Fruit fly (Drosophila melanogaster) whole organism, adult: Measurements from ENCODE around the gene Unc50.

ENCODE experiments used
- CG14711 ChIP-seq: fragments of 200-800 bp; sonication (Bioruptor generic); optimal IDR thresholded peaks from 2 replicates; lab custom pipeline; 2018; ENCODE audit warnings: missing biosample characterization, mild to moderate bottlenecking, missing genetic modification characterization, moderate library complexity
- CG5204 ChIP-seq: fragments of 200-800 bp; sonication (Bioruptor generic); optimal IDR thresholded peaks from 2 replicates; lab custom pipeline; 2016; ENCODE audit warnings: missing biosample characterization, missing genetic modification characterization
- CG7101 ChIP-seq: fragments of 200-800 bp; sonication (Bioruptor generic); optimal IDR thresholded peaks from 2 replicates; lab custom pipeline; 2018; ENCODE audit warnings: missing biosample characterization, mild to moderate bottlenecking, missing genetic modification characterization, moderate library complexity
- Hr96 ChIP-seq: fragments of 200-800 bp; sonication (Bioruptor generic); optimal IDR thresholded peaks from 2 replicates; lab custom pipeline; 2016; ENCODE audit warnings: missing biosample characterization, missing genetic modification characterization
- ovo ChIP-seq: fragments of 200-800 bp; sonication (Bioruptor generic); optimal IDR thresholded peaks from 2 replicates; lab custom pipeline; 2016; ENCODE audit warnings: missing biosample characterization, missing genetic modification characterization

DNA sequence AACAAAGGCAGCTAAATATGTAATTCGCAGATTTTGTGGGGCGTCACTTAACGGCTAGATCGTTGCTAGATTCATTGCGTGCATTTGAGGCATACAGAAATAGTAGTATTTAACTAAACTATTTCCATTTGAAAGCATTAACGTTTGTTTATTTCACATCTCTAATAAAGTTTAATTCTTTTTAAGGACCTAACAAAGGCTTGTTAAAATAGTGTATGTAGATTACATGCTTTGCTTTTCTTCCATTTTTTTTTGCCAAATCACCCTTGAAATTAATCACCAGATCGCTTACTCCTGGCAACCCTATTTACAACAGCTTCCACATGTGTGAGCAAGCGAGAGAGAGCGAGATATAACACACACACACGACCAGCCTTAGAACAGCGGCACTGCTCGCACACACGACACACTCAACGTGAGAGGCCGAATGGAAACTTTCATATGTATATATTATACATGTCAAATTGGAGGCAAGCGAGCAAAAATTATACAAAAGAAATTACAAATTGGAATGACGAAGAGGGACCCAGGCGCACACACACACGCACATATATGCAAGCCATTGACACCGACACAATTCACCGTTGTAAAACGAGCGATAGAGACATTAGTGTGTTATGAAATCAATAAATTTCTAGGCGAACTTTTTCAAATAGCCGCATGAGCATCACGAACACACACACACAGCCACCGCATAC lies 17.1 kb downstream of the Unc50 start:
- TF ChIP-seq ovo (peak; percentile 79), CG7101 (tag; lab: Kevin White, UChicago) (peak; percentile 79), CG14711 (peak; percentile 99), Hr96 (GFP tag; lab: Kevin White, UChicago) (peak; percentile 70), CG5204 (GFP tag; lab: Kevin White, UChicago) (no peak)
